Fruit fly (Drosophila melanogaster) whole organism, embryonic: ENCODE data around the gene loaf.

Source experiments
- Atf6 ChIP-seq: fragments of 200-800 bp; sonication (Bioruptor generic); IDR thresholded peaks from 2 replicates; pipeline ENCODE4 v1.3.6; 2022; ENCODE audit warnings: missing biosample characterization, missing genetic modification characterization
- Blimp-1 ChIP-seq: fragments of 200-800 bp; sonication (Bioruptor generic); optimal IDR thresholded peaks from 3 replicates; lab custom pipeline; 2018; ENCODE audit warnings: missing biosample characterization, missing genetic modification characterization, mild to moderate bottlenecking, moderate library complexity, missing genetic modification reagents
- BtbVII ChIP-seq: fragments of 200-800 bp; sonication (Bioruptor generic); optimal IDR thresholded peaks from 3 replicates; lab custom pipeline; 2017; ENCODE audit warnings: missing biosample characterization, mild to moderate bottlenecking, missing genetic modification characterization
- CG10366 ChIP-seq: fragments of 200-800 bp; sonication (Bioruptor generic); IDR thresholded peaks from 2 replicates; pipeline ENCODE4 v1.3.6; 2022; ENCODE audit warnings: missing biosample characterization, missing genetic modification characterization
- CG13296 ChIP-seq: fragments of 200-800 bp; sonication (Bioruptor generic); optimal IDR thresholded peaks from 3 replicates; lab custom pipeline; 2018; ENCODE audit warnings: missing biosample characterization, mild to moderate bottlenecking, missing genetic modification characterization
- CG15514 ChIP-seq: fragments of 200-800 bp; sonication (Bioruptor generic); optimal IDR thresholded peaks from 3 replicates; lab custom pipeline; 2017; ENCODE audit warnings: missing biosample characterization, missing genetic modification characterization, mild to moderate bottlenecking, moderate library complexity, missing genetic modification reagents
- CG16815 ChIP-seq: fragments of 200-800 bp; sonication (Bioruptor generic); optimal IDR thresholded peaks from 3 replicates; lab custom pipeline; 2017; ENCODE audit warnings: missing biosample characterization, mild to moderate bottlenecking, missing genetic modification characterization
- CG17385 ChIP-seq: fragments of 200-800 bp; sonication (Bioruptor generic); optimal IDR thresholded peaks from 3 replicates; lab custom pipeline; 2018; ENCODE audit warnings: missing biosample characterization, mild to moderate bottlenecking, missing genetic modification characterization
- CG17912 ChIP-seq: fragments of 200-800 bp; sonication (Bioruptor generic); optimal IDR thresholded peaks from 2 replicates; lab custom pipeline; 2018; ENCODE audit warnings: missing biosample characterization, mild to moderate bottlenecking, missing genetic modification characterization
- CG18599 ChIP-seq: fragments of 200-800 bp; sonication (Bioruptor generic); optimal IDR thresholded peaks from 3 replicates; lab custom pipeline; 2017; ENCODE audit warnings: missing biosample characterization, missing genetic modification characterization, mild to moderate bottlenecking, moderate library complexity, missing genetic modification reagents
- CG31365 ChIP-seq: fragments of 200-800 bp; sonication (Bioruptor generic); optimal IDR thresholded peaks from 2 replicates; lab custom pipeline; 2018; ENCODE audit warnings: missing biosample characterization, mild to moderate bottlenecking, missing genetic modification characterization
- CG34376 ChIP-seq: fragments of 200-800 bp; sonication (Bioruptor generic); optimal IDR thresholded peaks from 2 replicates; lab custom pipeline; 2018; ENCODE audit warnings: missing biosample characterization, mild to moderate bottlenecking, missing genetic modification characterization
- CG3847 ChIP-seq: fragments of 200-800 bp; sonication (Bioruptor generic); IDR thresholded peaks from 2 replicates; pipeline ENCODE4 v1.3.6; 2022; ENCODE audit warnings: missing biosample characterization, missing genetic modification characterization
- Dbx ChIP-seq: fragments of 200-800 bp; sonication (Bioruptor generic); IDR thresholded peaks from 3 replicates; pipeline ENCODE4 v1.3.6; 2022; ENCODE audit warnings: missing biosample characterization, missing genetic modification characterization
- Doc2 ChIP-seq: fragments of 200-800 bp; sonication (Bioruptor generic); IDR thresholded peaks from 2 replicates; pipeline ENCODE4 v1.3.6; 2022; ENCODE audit warnings: missing biosample characterization, missing genetic modification characterization
- ERR ChIP-seq: fragments of 200-800 bp; sonication (Bioruptor generic); optimal IDR thresholded peaks from 2 replicates; lab custom pipeline; 2016; ENCODE audit warnings: missing biosample characterization, missing genetic modification characterization
- Ets65A ChIP-seq: fragments of 200-800 bp; sonication (Bioruptor generic); peaks from one replicate; lab custom pipeline; 2016; ENCODE audit warnings: missing biosample characterization, missing genetic modification characterization
- Fer1 ChIP-seq: fragments of 200-800 bp; sonication (Bioruptor generic); optimal IDR thresholded peaks from 2 replicates; lab custom pipeline; 2017; ENCODE audit warnings: missing biosample characterization, mild to moderate bottlenecking, missing genetic modification characterization
- Fer3 ChIP-seq: fragments of 200-800 bp; sonication (Bioruptor generic); optimal IDR thresholded peaks from 2 replicates; lab custom pipeline; 2018; ENCODE audit warnings: missing biosample characterization, mild to moderate bottlenecking, missing genetic modification characterization, moderate library complexity
- GATAe ChIP-seq: fragments of 200-800 bp; sonication (Bioruptor generic); conservative IDR thresholded peaks from 2 replicates; pipeline ENCODE4 v1.3.6; 2022; ENCODE audit warnings: missing biosample characterization, missing genetic modification characterization
- HmgZ ChIP-seq: fragments of 200-800 bp; sonication (Bioruptor generic); optimal IDR thresholded peaks from 2 replicates; lab custom pipeline; 2018; ENCODE audit warnings: missing biosample characterization, mild to moderate bottlenecking, missing genetic modification characterization
- MBD-R2 ChIP-seq: fragments of 200-800 bp; sonication (Bioruptor generic); IDR thresholded peaks from 2 replicates; pipeline ENCODE4 v1.3.6; 2022; ENCODE audit warnings: missing biosample characterization, missing genetic modification characterization
- Mad ChIP-seq: fragments of 200-800 bp; sonication (Bioruptor generic); optimal IDR thresholded peaks from 2 replicates; lab custom pipeline; 2016; ENCODE audit warnings: missing biosample characterization, missing genetic modification characterization
- Med ChIP-seq: fragments of 200-800 bp; sonication (Bioruptor generic); peaks from one replicate; lab custom pipeline; 2016; ENCODE audit warnings: missing biosample characterization, missing genetic modification characterization, mild to moderate bottlenecking, inconsistent platforms, moderate library complexity
- NC2α ChIP-seq: fragments of 200-800 bp; sonication (Bioruptor generic); optimal IDR thresholded peaks from 2 replicates; lab custom pipeline; 2016; ENCODE audit warnings: missing biosample characterization, missing genetic modification characterization
- Neu2 ChIP-seq: fragments of 200-800 bp; sonication (Bioruptor generic); optimal IDR thresholded peaks from 3 replicates; lab custom pipeline; 2016; ENCODE audit warnings: missing biosample characterization, missing genetic modification characterization, borderline replicate concordance
- Nf-YA ChIP-seq: fragments of 200-800 bp; sonication (Bioruptor generic); IDR thresholded peaks from 2 replicates; pipeline ENCODE4 v1.3.6; 2022; ENCODE audit warnings: missing biosample characterization, missing genetic modification characterization
- Pdp1 ChIP-seq, 2 experiments: fragments of 200-800 bp; sonication (Bioruptor generic); optimal IDR thresholded peaks; 3 replicates each; lab custom pipeline; 2016; ENCODE audit warnings: missing biosample characterization in 2 of 2, missing genetic modification characterization in 2 of 2, mild to moderate bottlenecking in 1 of 2, moderate library complexity in 1 of 2
- Rfx ChIP-seq: fragments of 200-800 bp; sonication (Bioruptor generic); IDR thresholded peaks from 2 replicates; pipeline ENCODE4 v1.3.6; 2022; ENCODE audit warnings: missing biosample characterization, missing genetic modification characterization
- Sry-δ ChIP-seq: fragments of 200-800 bp; sonication (Bioruptor generic); optimal IDR thresholded peaks from 2 replicates; lab custom pipeline; 2016; ENCODE audit warnings: missing biosample characterization, missing genetic modification characterization
- ap ChIP-seq: fragments of 200-800 bp; sonication (Bioruptor generic); IDR thresholded peaks from 2 replicates; pipeline ENCODE4 v1.3.6; 2022; ENCODE audit warnings: missing biosample characterization, missing genetic modification characterization
- caup ChIP-seq: fragments of 200-800 bp; sonication (Bioruptor generic); optimal IDR thresholded peaks from 3 replicates; lab custom pipeline; 2017; ENCODE audit warnings: missing biosample characterization, mild to moderate bottlenecking, missing genetic modification characterization, moderate library complexity; ENCODE audit not compliant: severe bottlenecking
- cg ChIP-seq: fragments of 200-800 bp; sonication (Bioruptor generic); optimal IDR thresholded peaks from 3 replicates; lab custom pipeline; 2019; ENCODE audit warnings: missing biosample characterization, mild to moderate bottlenecking, missing genetic modification characterization, moderate library complexity
- chinmo ChIP-seq: fragments of 200-800 bp; sonication (Bioruptor generic); IDR thresholded peaks from 4 replicates; pipeline ENCODE4 v1.3.6; 2022; ENCODE audit warnings: missing biosample characterization, missing genetic modification characterization; ENCODE audit not compliant: partially characterized antibody
- esg ChIP-seq: fragments of 200-800 bp; sonication (Bioruptor generic); conservative IDR thresholded peaks from 2 replicates; pipeline ENCODE4 v1.3.6; 2022; ENCODE audit warnings: missing biosample characterization, missing genetic modification characterization
- ewg ChIP-seq: fragments of 200-800 bp; sonication (Bioruptor generic); optimal IDR thresholded peaks from 3 replicates; lab custom pipeline; 2017; ENCODE audit warnings: mild to moderate bottlenecking, missing biosample characterization, missing genetic modification reagents, missing genetic modification characterization
- exex ChIP-seq: fragments of 200-800 bp; sonication (Bioruptor generic); optimal IDR thresholded peaks from 4 replicates; lab custom pipeline; 2018; ENCODE audit warnings: missing biosample characterization, mild to moderate bottlenecking, missing genetic modification characterization, moderate library complexity
- grn ChIP-seq: fragments of 200-800 bp; sonication (Bioruptor generic); optimal IDR thresholded peaks from 3 replicates; lab custom pipeline; 2017; ENCODE audit warnings: missing biosample characterization, missing genetic modification characterization
- gro ChIP-seq: fragments of 200-800 bp; sonication (Bioruptor generic); optimal IDR thresholded peaks from 2 replicates; lab custom pipeline; 2016; ENCODE audit warnings: missing biosample characterization, missing genetic modification characterization
- hkb ChIP-seq, 2 experiments: fragments of 200-800 bp in 1 of 2; fragments of >200 bp in 1 of 2; sonication (Bioruptor generic) in 1 of 2; IDR thresholded peaks in 1 of 2; optimal IDR thresholded peaks in 1 of 2; 2 replicates each; pipeline versions ENCODE4 v1.3.6 to Lab custom; 2017 to 2022; ENCODE audit warnings: missing biosample characterization in 1 of 2, missing genetic modification characterization in 1 of 2
- mirr ChIP-seq: fragments of 200-800 bp; sonication (Bioruptor generic); optimal IDR thresholded peaks from 3 replicates; lab custom pipeline; 2018; ENCODE audit warnings: missing biosample characterization, mild to moderate bottlenecking, missing genetic modification characterization
- p53 ChIP-seq: fragments of 200-800 bp; sonication (Bioruptor generic); optimal IDR thresholded peaks from 2 replicates; lab custom pipeline; 2016; ENCODE audit warnings: missing biosample characterization, missing genetic modification characterization
- phol ChIP-seq: fragments of 200-800 bp; sonication (Bioruptor generic); optimal IDR thresholded peaks from 3 replicates; lab custom pipeline; 2018; ENCODE audit warnings: missing biosample characterization, mild to moderate bottlenecking, missing genetic modification characterization, moderate library complexity
- rib ChIP-seq: fragments of 200-800 bp; sonication (Bioruptor generic); IDR thresholded peaks from 2 replicates; pipeline ENCODE4 v1.3.6; 2022; ENCODE audit warnings: missing biosample characterization, missing genetic modification characterization
- sc ChIP-seq, 3 experiments: fragments of >200 bp in 2 of 3; fragments of 200-800 bp in 1 of 3; sonication (Bioruptor generic) in 1 of 3; optimal IDR thresholded peaks; 2 replicates in 2 of 3; 3 replicates in 1 of 3; lab custom pipeline; 2017; ENCODE audit warnings: mild to moderate bottlenecking in 1 of 3, missing biosample characterization in 1 of 3, missing genetic modification characterization in 1 of 3, missing genetic modification reagents in 1 of 3
- schlank ChIP-seq: fragments of 200-800 bp; sonication (Bioruptor generic); optimal IDR thresholded peaks from 2 replicates; lab custom pipeline; 2018; ENCODE audit warnings: missing biosample characterization, mild to moderate bottlenecking, missing genetic modification characterization
- sens ChIP-seq: fragments of 200-800 bp; sonication (Bioruptor generic); peaks from one replicate; lab custom pipeline; 2016; ENCODE audit warnings: missing biosample characterization, missing genetic modification characterization
- stc ChIP-seq: fragments of 200-800 bp; sonication (Bioruptor generic); IDR thresholded peaks from 2 replicates; pipeline ENCODE4 v1.3.6; 2022; ENCODE audit warnings: missing biosample characterization, missing genetic modification characterization
- wek ChIP-seq: fragments of 200-800 bp; sonication (Bioruptor generic); optimal IDR thresholded peaks from 3 replicates; lab custom pipeline; 2018; ENCODE audit warnings: missing biosample characterization, mild to moderate bottlenecking, missing genetic modification characterization, moderate library complexity

The loaf gene

DNA sequence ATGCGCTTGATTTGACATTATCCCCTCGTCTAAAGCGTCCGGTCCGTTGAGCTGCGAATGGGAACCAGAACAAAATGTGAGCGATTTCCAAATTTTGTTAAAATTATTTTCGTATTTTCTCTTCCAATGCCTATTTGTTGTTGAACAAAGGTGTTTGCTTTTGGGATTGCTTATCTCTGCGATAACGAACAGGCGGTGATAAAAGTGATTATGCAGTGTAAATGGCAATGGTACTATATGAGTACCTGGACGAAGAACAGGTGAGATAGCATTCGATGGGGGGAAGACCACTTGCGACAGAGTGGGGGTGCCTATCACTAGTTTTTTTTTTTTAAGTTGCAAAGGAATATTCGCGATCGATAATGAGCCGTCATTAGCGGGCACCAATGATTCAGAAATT is 22.2 kb upstream of the loaf start:
- TF ChIP-seq sc (optimal IDR thresholded peaks at IDR 0.05; lab: Kevin White, UChicago) (no peak), sc (GFP tag; optimal IDR thresholded peaks at IDR 0.05; lab: Kevin White, UChicago) (no peak), mirr (peak; percentile 86), schlank (tag; lab: Kevin White, UChicago) (peak; percentile 34), Fer3 (peak; percentile 35), chinmo (0 out of 4 replicates have a peak, but pooled peaks have one; percentile 27), HmgZ (tag; lab: Kevin White, UChicago) (peak; percentile 17), p53 (GFP tag; lab: Kevin White, UChicago) (no peak), esg (no peak), caup (peak; percentile 4), cg (GFP tag; lab: Kevin White, UChicago) (no peak), stc (GFP tag; lab: Robert Waterston, UW) (no peak), sens (peak; percentile 33), Neu2 (GFP tag; lab: Kevin White, UChicago) (no peak), NC2α (GFP tag; lab: Kevin White, UChicago) (no peak), Rfx (no peak), Sry-δ (GFP tag; lab: Kevin White, UChicago) (no peak), Dbx (peak; percentile 41; the same call in 1 of the 3 replicates), Pdp1 (GFP tag; optimal IDR thresholded peaks at IDR 0.05; lab: Kevin White, UChicago) (peak in 1 of 2 experiments; percentile 82), CG34376 (GFP tag; lab: Kevin White, UChicago) (peak; percentile 48), CG15514 (GFP tag; lab: Kevin White, UChicago) (peak; percentile 36), grn (GFP tag; lab: Kevin White, UChicago) (peak; percentile 66), Fer1 (GFP tag; lab: Kevin White, UChicago) (no peak), ewg (GFP tag; lab: Kevin White, UChicago) (no peak), CG13296 (GFP tag; lab: Kevin White, UChicago) (peak; percentile 23), rib (GFP tag; lab: Robert Waterston, UW) (0 out of 2 replicates have a peak, but pooled peaks have one; percentile 40), ap (no peak), Med (GFP tag; lab: Kevin White, UChicago) (peak; percentile 23), Ets65A (GFP tag; lab: Kevin White, UChicago) (peak; percentile 21), MBD-R2 (GFP tag; lab: Robert Waterston, UW) (no peak), CG10366 (GFP tag; lab: Robert Waterston, UW) (no peak), CG3847 (GFP tag; lab: Robert Waterston, UW) (no peak), BtbVII (peak; percentile 34), Nf-YA (GFP tag; lab: Robert Waterston, UW) (0 out of 2 replicates have a peak, but pooled peaks have one; percentile 7), exex (tag; lab: Kevin White, UChicago) (peak; percentile 87), wek (GFP tag; lab: Kevin White, UChicago) (peak; percentile 6), hkb (optimal IDR thresholded peaks at IDR 0.05; lab: Kevin White, UChicago) (no peak), hkb (GFP tag; IDR thresholded peaks at IDR 0.05; lab: Robert Waterston, UW) (peak; percentile 13; the same call in 1 of the 2 replicates), CG17912 (GFP tag; lab: Kevin White, UChicago) (peak; percentile 22), Mad (no peak), GATAe (GFP tag; lab: Robert Waterston, UW) (peak; percentile 48; the same call in 1 of the 2 replicates), CG17385 (GFP tag; lab: Kevin White, UChicago) (no peak), gro (GFP tag; lab: Kevin White, UChicago) (peak; percentile 27), Atf6 (GFP tag; lab: Robert Waterston, UW) (peak; percentile 40; the same call in 1 of the 2 replicates), Doc2 (GFP tag; lab: Robert Waterston, UW) (no peak), phol (no peak), Blimp-1 (GFP tag; lab: Kevin White, UChicago) (no peak), ERR (GFP tag; lab: Kevin White, UChicago) (no peak), CG31365 (tag; lab: Kevin White, UChicago) (no peak), CG16815 (GFP tag; lab: Kevin White, UChicago) (no peak), CG18599 (peak; percentile 47)
